Worm (Caenorhabditis elegans) whole organism, L2 larva: Measurements from ENCODE around the gene F07A11.5.

ENCODE experiments used
- ama-1 ChIP-seq: fragments of 150-350 bp; optimal IDR thresholded peaks from 2 replicates; lab custom pipeline; 2018; ENCODE audit warnings: inconsistent platforms
- ceh-16 ChIP-seq: fragments of 150-350 bp; optimal IDR thresholded peaks from 2 replicates; lab custom pipeline; 2014; ENCODE audit warnings: missing biosample characterization, missing genetic modification characterization
- dmd-4 ChIP-seq: sonication (generic microtip); optimal IDR thresholded peaks from 2 replicates; lab custom pipeline; 2017; ENCODE audit warnings: missing biosample characterization, missing genetic modification characterization
- elt-3 ChIP-seq: sonication (generic microtip); optimal IDR thresholded peaks from 2 replicates; lab custom pipeline; 2017; ENCODE audit warnings: missing biosample characterization, missing genetic modification characterization
- lin-13 ChIP-seq: fragments of 150-350 bp; optimal IDR thresholded peaks from 2 replicates; lab custom pipeline; 2014; ENCODE audit warnings: missing biosample characterization, missing genetic modification reagents, missing genetic modification characterization
- lin-39 ChIP-seq: fragments of 150-350 bp; optimal IDR thresholded peaks from 2 replicates; lab custom pipeline; 2014; ENCODE audit warnings: missing biosample characterization, missing genetic modification reagents, missing genetic modification characterization
- lsy-2 ChIP-seq, 2 experiments: fragments of 150-350 bp in 1 of 2; sonication (generic microtip) in 1 of 2; optimal IDR thresholded peaks; 2 replicates each; lab custom pipeline; 2014 to 2017; ENCODE audit warnings: missing biosample characterization in 2 of 2, missing genetic modification characterization in 2 of 2
- nhr-6 ChIP-seq: fragments of 150-350 bp; optimal IDR thresholded peaks from 2 replicates; lab custom pipeline; 2014; ENCODE audit warnings: missing biosample characterization, missing genetic modification characterization
- unc-62 ChIP-seq: fragments of 150-350 bp; optimal IDR thresholded peaks from 2 replicates; lab custom pipeline; 2014; ENCODE audit warnings: missing biosample characterization, missing genetic modification reagents, missing genetic modification characterization
- ztf-11 ChIP-seq: sonication (generic microtip); optimal IDR thresholded peaks from 2 replicates; lab custom pipeline; 2017; ENCODE audit warnings: missing biosample characterization, missing genetic modification characterization

DNA sequence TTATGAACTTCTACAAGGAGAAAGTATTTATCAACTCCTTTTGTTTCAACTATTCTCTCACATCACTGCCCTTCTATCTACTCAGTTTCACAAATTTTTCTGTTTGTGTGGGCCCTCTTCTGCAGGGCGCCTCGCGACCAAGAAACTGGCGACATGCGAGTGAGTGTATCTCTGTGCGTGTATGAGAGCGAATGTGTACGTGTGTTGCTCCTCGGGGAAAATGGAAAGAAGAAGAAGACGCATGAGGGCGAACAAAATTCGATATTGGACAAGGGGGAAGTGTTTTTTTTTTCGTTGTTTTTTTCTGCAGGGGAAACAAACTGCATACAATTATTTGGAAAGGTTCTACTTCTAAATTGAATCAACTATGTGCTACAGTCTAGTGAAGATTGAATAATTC, 9.5 kb downstream of the F07A11.5 start:
- TF ChIP-seq dmd-4 (tag; lab: Kevin White, UChicago) (no peak), ama-1 (no peak), nhr-6 (no peak), unc-62 (GFP tag; lab: Kevin White, UChicago) (no peak), lin-39 (tag; lab: Kevin White, UChicago) (no peak), elt-3 (tag; lab: Kevin White, UChicago) (no peak), ceh-16 (tag; lab: Kevin White, UChicago) (no peak), ztf-11 (tag; lab: Kevin White, UChicago) (no peak), lin-13 (GFP tag; lab: Kevin White, UChicago) (no peak), lsy-2 (tag; optimal IDR thresholded peaks at IDR 0.05; lab: Kevin White, UChicago) (peak in 1 of 2 experiments; percentile 29)
